Worm (Caenorhabditis elegans) whole organism, L2 larva: ENCODE measurements around the gene Y79H2A.12.

Source experiments
- ama-1 ChIP-seq: fragments of 150-350 bp; optimal IDR thresholded peaks from 2 replicates; lab custom pipeline; 2018; ENCODE audit warnings: inconsistent platforms
- nhr-10 ChIP-seq: sonication (generic microtip); optimal IDR thresholded peaks from 2 replicates; lab custom pipeline; 2017; ENCODE audit warnings: missing biosample characterization, missing genetic modification characterization
- nhr-11 ChIP-seq: fragments of 150-350 bp; optimal IDR thresholded peaks from 2 replicates; lab custom pipeline; 2014; ENCODE audit warnings: missing biosample characterization, missing genetic modification characterization
- nhr-25 ChIP-seq: fragments of 150-350 bp; sonication (generic microtip); optimal IDR thresholded peaks from 3 replicates; lab custom pipeline; 2014; ENCODE audit warnings: missing biosample characterization, missing genetic modification characterization

- no peak for TF ChIP-seq ama-1 (lab: Kevin White, UChicago)
- TF ChIP-seq nhr-11: no peak
- no peak for TF ChIP-seq nhr-10
- no peak for TF ChIP-seq nhr-25 (tag; lab: Kevin White, UChicago)
Measured at ce11 chrIII:12063934-12064333, 35.3 kb upstream of the Y79H2A.12 start.
